Fruit fly (Drosophila melanogaster) Kc167 (cell line): ENCODE measurements around the gene CG3434.

Source experiments
- Myc ChIP-seq: fragments of >200 bp; optimal IDR thresholded peaks from 2 replicates; lab custom pipeline; 2017; ENCODE audit warnings: missing external identifiers
- Sin3A ChIP-seq: fragments of >200 bp; optimal IDR thresholded peaks from 2 replicates; lab custom pipeline; 2018; ENCODE audit warnings: missing external identifiers
- h ChIP-seq: fragments of >200 bp; optimal IDR thresholded peaks from 3 replicates; lab custom pipeline; 2018; ENCODE audit warnings: missing external identifiers
- psq ChIP-seq: fragments of >200 bp; optimal IDR thresholded peaks from 2 replicates; lab custom pipeline; 2017; ENCODE audit warnings: missing external identifiers

DNA sequence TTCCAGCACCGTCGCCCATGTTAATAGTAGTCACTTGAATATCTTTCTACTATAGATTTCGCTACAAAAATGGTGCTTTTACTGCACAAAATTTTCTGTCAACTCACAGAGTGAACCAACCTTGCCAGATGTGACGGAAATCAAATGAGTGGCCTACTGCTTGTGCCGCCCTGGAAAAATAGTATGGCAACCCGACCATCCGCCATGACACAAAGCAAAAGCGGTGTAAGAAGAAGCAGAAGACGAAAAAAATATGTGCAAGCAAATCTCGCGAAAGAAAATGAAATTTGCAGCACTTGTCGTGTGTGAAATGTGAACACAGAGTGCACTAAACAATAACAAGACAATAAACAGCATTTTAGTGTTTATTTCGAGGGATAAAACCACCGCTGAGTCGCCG is 16.2 kb upstream of the CG3434 start, which contains the start of the genes Uch-L5 and Jarid2:
- no peak for TF ChIP-seq psq (lab: Kevin White, UChicago)
- no peak for TF ChIP-seq h (lab: Kevin White, UChicago)
- TF ChIP-seq Myc (lab: Kevin White, UChicago) = no peak
- TF ChIP-seq Sin3A (lab: Kevin White, UChicago) = no peak
